Fruit fly (Drosophila melanogaster): ENCODE data around the gene CG11779.
A peak's percentile ranks its signal among the peaks of the same experiment; 100 is the strongest.

Gene CG11779

DNA sequence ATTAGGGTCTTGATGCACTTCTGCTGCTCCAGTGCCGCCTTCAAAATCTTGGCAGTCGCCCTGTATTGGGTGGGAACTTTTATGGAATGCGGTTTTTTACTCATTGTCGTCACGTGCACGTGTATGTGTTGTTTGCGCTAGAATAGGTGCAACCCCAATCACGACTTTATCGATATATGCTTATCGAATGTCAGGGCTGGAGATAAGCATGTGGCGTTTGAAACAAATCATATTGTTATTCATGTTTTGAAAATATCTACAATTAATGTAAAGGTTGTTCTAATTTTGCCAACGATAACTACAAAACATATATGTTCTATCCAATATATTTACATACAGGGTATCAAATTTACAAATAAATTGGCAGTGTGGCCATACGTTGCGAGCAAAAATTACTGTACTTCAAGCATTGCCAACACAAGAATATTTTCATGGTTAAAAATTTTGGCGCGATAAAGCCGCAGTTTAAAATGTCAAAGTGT, 2.5 kb upstream of the CG11779 start, which contains the start of the genes CG42359 and Nsun5 (continued):
- peak; percentile 35 for TF ChIP-seq Sry-β (GFP tag; optimal IDR thresholded peaks at IDR 0.05)
- TF ChIP-seq HLH54F (GFP tag; optimal IDR thresholded peaks at IDR 0.05) = peak; percentile 94
- peak; percentile 87 for TF ChIP-seq CG10209 (GFP tag; optimal IDR thresholded peaks at IDR 0.05)
- TF ChIP-seq CG8089 (GFP tag; optimal IDR thresholded peaks at IDR 0.05) = peak; percentile 85
- peak; percentile 58 for TF ChIP-seq onecut (GFP tag; IDR thresholded peaks at IDR 0.05)
- TF ChIP-seq CG12219 (GFP tag; optimal IDR thresholded peaks at IDR 0.05) = peak; percentile 71
- TF ChIP-seq az2 (GFP tag; optimal IDR thresholded peaks at IDR 0.05) = peak; percentile 93
- TF ChIP-seq Xbp1 (GFP tag; optimal IDR thresholded peaks at IDR 0.05) = peak; percentile 94
- peak; percentile 79 for TF ChIP-seq twi (tag; optimal IDR thresholded peaks at IDR 0.05)
- TF ChIP-seq CG4282 (GFP tag; optimal IDR thresholded peaks at IDR 0.05) = peak; percentile 85
- peak in 1 of 3 experiments; percentile 66 for TF ChIP-seq Stat92E (GFP tag; optimal IDR thresholded peaks at IDR 0.05)
- peak; percentile 93 for TF ChIP-seq MESR4 (GFP tag; optimal IDR thresholded peaks at IDR 0.05)
- peak; percentile 94 for TF ChIP-seq tin (GFP tag; optimal IDR thresholded peaks at IDR 0.05)
- peak; percentile 75 for TF ChIP-seq CG1529 (GFP tag; optimal IDR thresholded peaks at IDR 0.05)
- peak; percentile 86 for TF ChIP-seq CG16863 (GFP tag; optimal IDR thresholded peaks at IDR 0.05)
- no peak for TF ChIP-seq zf30C (GFP tag; optimal IDR thresholded peaks at IDR 0.05)
- peak; percentile 90 for TF ChIP-seq CG12155 (GFP tag; optimal IDR thresholded peaks at IDR 0.05)
- no peak for TF ChIP-seq CkIIα-i1 (GFP tag; IDR thresholded peaks at IDR 0.05)
- peak; percentile 86 for TF ChIP-seq HLH4C (GFP tag; IDR thresholded peaks at IDR 0.05; ENCODE audit: partially characterized antibody)
- peak; percentile 71 for TF ChIP-seq CG6683 (GFP tag; optimal IDR thresholded peaks at IDR 0.05)
- TF ChIP-seq Sox102F (GFP tag; optimal IDR thresholded peaks at IDR 0.05) = peak; percentile 90
- peak; percentile 83 for TF ChIP-seq CG4730 (GFP tag; IDR thresholded peaks at IDR 0.05)
- peak; percentile 63 for TF ChIP-seq CG10274 (GFP tag; optimal IDR thresholded peaks at IDR 0.05)
- peak; percentile 87 for TF ChIP-seq eyg (GFP tag; optimal IDR thresholded peaks at IDR 0.05)
- TF ChIP-seq CG8765 (GFP tag; IDR thresholded peaks at IDR 0.05) = peak; percentile 81
- TF ChIP-seq CG30020 (tag; optimal IDR thresholded peaks at IDR 0.05) = peak; percentile 82
- peak; percentile 73 for TF ChIP-seq dati (GFP tag; IDR thresholded peaks at IDR 0.05)
- TF ChIP-seq rib (GFP tag; IDR thresholded peaks at IDR 0.05) = no peak; the same call in 1 of the 2 replicates
- TF ChIP-seq Dip2 (GFP tag; IDR thresholded peaks at IDR 0.05) = no peak
- TF ChIP-seq CG7987 (GFP tag; optimal IDR thresholded peaks at IDR 0.05) = peak; percentile 87
- TF ChIP-seq pan (optimal IDR thresholded peaks at IDR 0.05) = no peak
- TF ChIP-seq pan (GFP tag; optimal IDR thresholded peaks at IDR 0.05 in 1 of 2, IDR thresholded peaks at IDR 0.05 in 1 of 2) = peak in 1 of 2 experiments; percentile 90
- TF ChIP-seq slbo (GFP tag; IDR thresholded peaks at IDR 0.05) = peak; percentile 95
- peak; percentile 76 for TF ChIP-seq CG42726 (GFP tag; IDR thresholded peaks at IDR 0.05; ENCODE audit: partially characterized antibody)
- peak; percentile 78 for TF ChIP-seq CG6175 (GFP tag; IDR thresholded peaks at IDR 0.05)
- TF ChIP-seq Rfx (GFP tag; IDR thresholded peaks at IDR 0.05) = peak; percentile 92
- peak; percentile 61; the same call in 1 of the 2 replicates for TF ChIP-seq ham (GFP tag; IDR thresholded peaks at IDR 0.05)
- TF ChIP-seq amos (GFP tag; IDR thresholded peaks at IDR 0.05; ENCODE audit: partially characterized antibody) = peak; percentile 90
- peak; percentile 70 for TF ChIP-seq Nf-YB (GFP tag; optimal IDR thresholded peaks at IDR 0.05)
- peak; percentile 88 for TF ChIP-seq Atf-2 (GFP tag; optimal IDR thresholded peaks at IDR 0.05)
- TF ChIP-seq CG6791 (GFP tag; IDR thresholded peaks at IDR 0.05; ENCODE audit: partially characterized antibody) = peak; percentile 86
- TF ChIP-seq bbx (GFP tag; IDR thresholded peaks at IDR 0.05; ENCODE audit: partially characterized antibody) = peak; percentile 88
- TF ChIP-seq pzg (GFP tag; optimal IDR thresholded peaks at IDR 0.05) = peak; percentile 95
- TF ChIP-seq CG2116 (GFP tag; optimal IDR thresholded peaks at IDR 0.05) = peak; percentile 92
- TF ChIP-seq CG31365 (tag; optimal IDR thresholded peaks at IDR 0.05) = peak; percentile 66
- no peak; the same call in 1 of the 2 replicates for TF ChIP-seq Gsc (GFP tag; IDR thresholded peaks at IDR 0.05)
- TF ChIP-seq Antp (GFP tag; optimal IDR thresholded peaks at IDR 0.05) = peak; percentile 93
- peak; percentile 72 for TF ChIP-seq kay (GFP tag; optimal IDR thresholded peaks at IDR 0.05)
- peak; percentile 82 for TF ChIP-seq trh (GFP tag; optimal IDR thresholded peaks at IDR 0.05)
- peak; percentile 70 for TF ChIP-seq luna (GFP tag; optimal IDR thresholded peaks at IDR 0.05)

Data from whole organism, embryonic.